Worm (Caenorhabditis elegans) whole organism, L4/young adult: ENCODE results near the gene mdt-27.

Experiments
- dao-5 ChIP-seq: sonication (generic microtip); optimal IDR thresholded peaks from 2 replicates; lab custom pipeline; 2016; ENCODE audit warnings: missing genotype, missing genetic modification characterization, moderate library complexity, missing compliant biosample characterization
- him-1 ChIP-seq: sonication (generic microtip); optimal IDR thresholded peaks from 2 replicates; lab custom pipeline; 2016; ENCODE audit warnings: missing genotype, missing genetic modification reagents, missing genetic modification characterization, missing compliant biosample characterization

ce11 chrV:9213554-9213953, at the start of gene mdt-27:
- TF ChIP-seq him-1 (tag; lab: Kevin White, UChicago) (no peak), dao-5 (no peak)
